Fruit fly (Drosophila melanogaster) whole organism: Measurements from ENCODE around the gene CG14443.
A peak's percentile ranks its signal among the peaks of the same experiment; 100 is the strongest.

Source experiments
- CG8478 ChIP-seq: fragments of >200 bp; optimal IDR thresholded peaks from 2 replicates; lab custom pipeline; 2018; ENCODE audit warnings: inconsistent platforms
- Dll ChIP-seq: fragments of >200 bp; optimal IDR thresholded peaks from 2 replicates; lab custom pipeline; 2017
- EcR ChIP-seq, 2 experiments: fragments of >200 bp; optimal IDR thresholded peaks; 2 replicates each; lab custom pipeline; 2017; ENCODE audit warnings: missing biosample characterization in 2 of 2, missing genetic modification characterization in 2 of 2, missing genetic modification reagents in 2 of 2
- pan ChIP-seq: fragments of >200 bp; optimal IDR thresholded peaks from 2 replicates; lab custom pipeline; 2017
- psq ChIP-seq: fragments of >200 bp; optimal IDR thresholded peaks from 2 replicates; lab custom pipeline; 2017
- usp ChIP-seq: fragments of >200 bp; optimal IDR thresholded peaks from 2 replicates; lab custom pipeline; 2017; ENCODE audit warnings: missing biosample characterization, missing genetic modification characterization, mixed read lengths

CG14443 gene

dm6 chrX:6611831-6612230, 21.9 kb upstream of the CG14443 start:
- no peak for TF ChIP-seq Dll (lab: Kevin White, UChicago)
- no peak for TF ChIP-seq usp (GFP tag; lab: Kevin White, UChicago)

dm6 chrX:6612509-6612908, 21.2 kb upstream of the CG14443 start:
- no peak for TF ChIP-seq EcR (GFP tag; optimal IDR thresholded peaks at IDR 0.05; lab: Kevin White, UChicago)
- TF ChIP-seq pan, result no peak
- no peak for TF ChIP-seq usp (GFP tag; lab: Kevin White, UChicago)
- no peak for TF ChIP-seq psq (lab: Kevin White, UChicago)
- no peak for TF ChIP-seq Dll (lab: Kevin White, UChicago)
- no peak for TF ChIP-seq CG8478 (lab: Kevin White, UChicago)

dm6 chrX:6613581-6613980, 20.2 kb upstream of the CG14443 start:
- no peak for TF ChIP-seq usp (GFP tag; lab: Kevin White, UChicago)
- no peak for TF ChIP-seq CG8478 (lab: Kevin White, UChicago)
- TF ChIP-seq Dll (lab: Kevin White, UChicago), result no peak
- no peak for TF ChIP-seq pan
- TF ChIP-seq psq (lab: Kevin White, UChicago), result no peak
- TF ChIP-seq EcR (GFP tag; optimal IDR thresholded peaks at IDR 0.05; lab: Kevin White, UChicago), result no peak

- TF ChIP-seq EcR (GFP tag; optimal IDR thresholded peaks at IDR 0.05; lab: Kevin White, UChicago) (no peak), usp (GFP tag; lab: Kevin White, UChicago) (no peak), CG8478 (lab: Kevin White, UChicago) (no peak), Dll (lab: Kevin White, UChicago) (no peak), psq (lab: Kevin White, UChicago) (no peak), pan (no peak)
Measured at dm6 chrX:6614266-6614665, 19.5 kb upstream of the CG14443 start.

- TF ChIP-seq usp (GFP tag; lab: Kevin White, UChicago), result no peak
- no peak for TF ChIP-seq pan
- no peak for TF ChIP-seq psq (lab: Kevin White, UChicago)
- TF ChIP-seq Dll (lab: Kevin White, UChicago), result no peak
- no peak for TF ChIP-seq CG8478 (lab: Kevin White, UChicago)
Measured at dm6 chrX:6615476-6615875, 18.3 kb upstream of the CG14443 start.

dm6 chrX:6616771-6617170, 17.0 kb upstream of the CG14443 start:
- TF ChIP-seq Dll (lab: Kevin White, UChicago) (no peak), EcR (GFP tag; optimal IDR thresholded peaks at IDR 0.05; lab: Kevin White, UChicago) (no peak), CG8478 (lab: Kevin White, UChicago) (no peak), psq (lab: Kevin White, UChicago) (no peak), pan (no peak), usp (GFP tag; lab: Kevin White, UChicago) (no peak)

dm6 chrX:6617372-6617771, 16.4 kb upstream of the CG14443 start:
- TF ChIP-seq psq (lab: Kevin White, UChicago), result no peak
- no peak for TF ChIP-seq pan
- no peak for TF ChIP-seq CG8478 (lab: Kevin White, UChicago)
- no peak for TF ChIP-seq usp (GFP tag; lab: Kevin White, UChicago)
- no peak for TF ChIP-seq Dll (lab: Kevin White, UChicago)
- no peak for TF ChIP-seq EcR (GFP tag; optimal IDR thresholded peaks at IDR 0.05; lab: Kevin White, UChicago)

- TF ChIP-seq EcR (GFP tag; optimal IDR thresholded peaks at IDR 0.05; lab: Kevin White, UChicago) (peak in 1 of 2 experiments; percentile 1), usp (GFP tag; lab: Kevin White, UChicago) (no peak)
Measured at dm6 chrX:6621566-6622006, 12.2 kb upstream of the CG14443 start.

- peak in 1 of 2 experiments; percentile 22 for TF ChIP-seq EcR (GFP tag; optimal IDR thresholded peaks at IDR 0.05; lab: Kevin White, UChicago)
- TF ChIP-seq pan, result no peak
- TF ChIP-seq Dll (lab: Kevin White, UChicago), result no peak
Measured at dm6 chrX:6624006-6624745, 9.6 kb upstream of the CG14443 start.

- no peak for TF ChIP-seq usp (GFP tag; lab: Kevin White, UChicago)
- no peak for TF ChIP-seq psq (lab: Kevin White, UChicago)
Measured at dm6 chrX:6624977-6625591, 8.7 kb upstream of the CG14443 start.

dm6 chrX:6631885-6632284, 1.9 kb upstream of the CG14443 start:
- no peak for TF ChIP-seq EcR (GFP tag; optimal IDR thresholded peaks at IDR 0.05; lab: Kevin White, UChicago)

- no peak for TF ChIP-seq usp (GFP tag; lab: Kevin White, UChicago)
- TF ChIP-seq pan, result no peak
- no peak for TF ChIP-seq EcR (GFP tag; optimal IDR thresholded peaks at IDR 0.05; lab: Kevin White, UChicago)
- no peak for TF ChIP-seq CG8478 (lab: Kevin White, UChicago)
- no peak for TF ChIP-seq psq (lab: Kevin White, UChicago)
- no peak for TF ChIP-seq Dll (lab: Kevin White, UChicago)
Measured at dm6 chrX:6638123-6638522, 4.4 kb downstream of the CG14443 start.

dm6 chrX:6641602-6642001, 7.8 kb downstream of the CG14443 start:
- no peak for TF ChIP-seq psq (lab: Kevin White, UChicago)
- no peak for TF ChIP-seq usp (GFP tag; lab: Kevin White, UChicago)
- TF ChIP-seq CG8478 (lab: Kevin White, UChicago), result no peak
- no peak for TF ChIP-seq Dll (lab: Kevin White, UChicago)
- no peak for TF ChIP-seq EcR (GFP tag; optimal IDR thresholded peaks at IDR 0.05; lab: Kevin White, UChicago)
- no peak for TF ChIP-seq pan
